Worm (Caenorhabditis elegans): ENCODE measurements around the gene sod-4.

The sod-4 gene

DNA sequence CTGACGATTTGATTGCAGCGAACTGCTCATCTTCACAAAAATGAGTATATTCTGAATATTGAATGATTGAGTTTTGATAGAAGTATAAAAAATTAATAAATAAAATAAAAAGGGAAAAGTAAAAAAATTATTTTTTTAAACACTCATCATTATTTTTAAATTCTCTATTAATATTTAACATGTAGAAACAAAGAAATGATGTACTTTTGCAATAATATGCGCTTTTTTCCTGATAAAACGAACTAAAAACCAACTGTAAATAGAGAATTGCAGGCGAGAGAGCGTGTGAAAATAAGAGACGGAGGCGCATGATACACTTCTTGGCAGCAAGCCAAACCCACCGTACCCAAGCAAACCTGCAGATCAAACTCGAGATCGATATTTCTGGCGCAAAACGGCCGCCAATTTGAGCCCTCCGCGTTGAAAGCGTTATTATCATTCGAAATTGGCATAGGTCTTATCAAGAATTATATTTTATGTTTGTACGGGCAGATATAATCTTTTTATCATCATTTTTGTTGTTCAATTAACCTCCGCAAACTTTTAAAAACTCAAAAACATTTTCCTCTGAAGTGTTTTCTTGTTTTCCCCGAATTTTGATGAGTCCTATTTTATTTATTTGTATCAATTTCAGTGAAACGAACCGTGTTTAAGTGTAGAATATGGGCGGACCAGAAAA lies 44.1 kb downstream of the sod-4 start, which contains the start of the genes rheb-1 and spk-1 (continued):
- TF ChIP-seq nhr-76 (tag; optimal IDR thresholded peaks at IDR 0.05): no peak
- peak; percentile 58 for TF ChIP-seq ztf-4 (tag; optimal IDR thresholded peaks at IDR 0.05)
- TF ChIP-seq skn-1 (tag; optimal IDR thresholded peaks at IDR 0.05): peak; percentile 39
- TF ChIP-seq ztf-11 (tag; optimal IDR thresholded peaks at IDR 0.05): no peak
- TF ChIP-seq nhr-67 (tag; optimal IDR thresholded peaks at IDR 0.05): no peak
- peak; percentile 71 for TF ChIP-seq R02D3.7 (tag; optimal IDR thresholded peaks at IDR 0.05)
- peak; percentile 62 for TF ChIP-seq egl-27 (tag; optimal IDR thresholded peaks at IDR 0.05)
- TF ChIP-seq jun-1 (tag; optimal IDR thresholded peaks at IDR 0.05): peak; percentile 90
- TF ChIP-seq fkh-2 (tag; optimal IDR thresholded peaks at IDR 0.05): no peak
- TF ChIP-seq egl-5 (tag; optimal IDR thresholded peaks at IDR 0.05): peak; percentile 61
- peak; percentile 92 for TF ChIP-seq snpc-4 (tag; optimal IDR thresholded peaks at IDR 0.05)
- TF ChIP-seq elt-2 (tag; optimal IDR thresholded peaks at IDR 0.05): peak; percentile 98

DNA sequence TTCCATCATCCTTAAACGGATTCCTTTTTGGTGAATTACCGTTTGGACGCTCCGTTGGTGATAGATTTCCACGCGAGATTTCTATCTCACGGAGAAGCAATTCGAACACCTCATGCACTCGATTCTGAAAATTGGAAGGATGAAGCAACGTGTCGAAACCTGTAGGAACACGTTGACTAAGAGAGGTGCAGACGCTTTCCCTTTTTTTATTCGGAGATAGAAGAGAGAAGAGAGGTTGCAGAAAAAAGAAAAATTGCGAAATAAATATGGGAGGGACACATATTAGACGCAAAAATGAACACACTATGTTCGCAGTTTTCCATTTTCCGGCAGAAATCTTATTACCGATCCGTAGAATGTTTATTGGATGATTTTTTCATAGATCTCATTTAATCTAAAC lies 45.4 kb downstream of the sod-4 start:
- TF ChIP-seq snpc-4 (tag; optimal IDR thresholded peaks at IDR 0.05): no peak
- peak; percentile 40 for TF ChIP-seq nhr-23 (tag; optimal IDR thresholded peaks at IDR 0.05)
- TF ChIP-seq ceh-16 (tag; optimal IDR thresholded peaks at IDR 0.05): no peak
- TF ChIP-seq pqm-1 (tag; optimal IDR thresholded peaks at IDR 0.05): no peak
- TF ChIP-seq sea-2 (GFP tag; optimal IDR thresholded peaks at IDR 0.05): no peak
- TF ChIP-seq ceh-9 (tag; optimal IDR thresholded peaks at IDR 0.05): no peak
- TF ChIP-seq lin-15B (tag; optimal IDR thresholded peaks at IDR 0.05): no peak
- TF ChIP-seq nhr-76 (tag; optimal IDR thresholded peaks at IDR 0.05): no peak
- TF ChIP-seq lin-39 (tag; optimal IDR thresholded peaks at IDR 0.05): no peak
- TF ChIP-seq nhr-77 (tag; optimal IDR thresholded peaks at IDR 0.05): no peak
- no peak for TF ChIP-seq nhr-28 (tag; optimal IDR thresholded peaks at IDR 0.05)
- TF ChIP-seq ztf-11 (tag; optimal IDR thresholded peaks at IDR 0.05): no peak
- TF ChIP-seq ceh-28 (tag; optimal IDR thresholded peaks at IDR 0.05): no peak
- no peak for TF ChIP-seq nhr-25 (tag; optimal IDR thresholded peaks at IDR 0.05)
- no peak for TF ChIP-seq unc-62 (GFP tag; optimal IDR thresholded peaks at IDR 0.05)
- TF ChIP-seq nhr-43 (tag; optimal IDR thresholded peaks at IDR 0.05; ENCODE audit: poor library complexity, severe bottlenecking): peak; percentile 17

DNA sequence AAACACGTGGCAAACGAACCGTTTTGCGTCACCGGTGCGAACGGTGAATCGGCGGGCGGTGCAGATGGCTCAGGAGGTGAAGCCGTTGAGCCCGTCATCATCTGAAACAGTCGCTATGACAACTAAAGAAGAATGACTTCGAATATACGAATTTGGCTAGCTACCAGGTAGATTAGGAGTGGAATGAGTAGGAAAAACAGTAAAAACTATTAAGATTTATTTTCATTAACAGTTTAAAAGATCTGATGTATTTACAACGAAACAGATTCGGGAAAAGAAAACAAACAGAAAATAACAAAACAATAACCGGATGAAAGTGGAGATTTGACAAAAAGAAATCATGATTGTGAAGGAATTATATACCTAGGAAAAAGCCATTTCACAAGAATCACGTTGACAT lies 46.2 kb downstream of the sod-4 start, which contains the start of gene F54C8.7:
Gene F54C8.7, minus strand, starts transcription at position 101 of the 400 bp plus-strand sequence.
- no peak for TF ChIP-seq nhr-25 (tag; optimal IDR thresholded peaks at IDR 0.05)
- no peak for TF ChIP-seq ztf-4 (tag; optimal IDR thresholded peaks at IDR 0.05)
- TF ChIP-seq skn-1 (tag; optimal IDR thresholded peaks at IDR 0.05): no peak
- no peak for TF ChIP-seq nhr-76 (tag; optimal IDR thresholded peaks at IDR 0.05)
- no peak for TF ChIP-seq fos-1 (tag; optimal IDR thresholded peaks at IDR 0.05)
- TF ChIP-seq lin-15B (tag; optimal IDR thresholded peaks at IDR 0.05): no peak
- TF ChIP-seq nhr-23 (tag; optimal IDR thresholded peaks at IDR 0.05): no peak
- no peak for TF ChIP-seq nhr-77 (tag; optimal IDR thresholded peaks at IDR 0.05)
- TF ChIP-seq nhr-67 (tag; optimal IDR thresholded peaks at IDR 0.05): no peak

DNA sequence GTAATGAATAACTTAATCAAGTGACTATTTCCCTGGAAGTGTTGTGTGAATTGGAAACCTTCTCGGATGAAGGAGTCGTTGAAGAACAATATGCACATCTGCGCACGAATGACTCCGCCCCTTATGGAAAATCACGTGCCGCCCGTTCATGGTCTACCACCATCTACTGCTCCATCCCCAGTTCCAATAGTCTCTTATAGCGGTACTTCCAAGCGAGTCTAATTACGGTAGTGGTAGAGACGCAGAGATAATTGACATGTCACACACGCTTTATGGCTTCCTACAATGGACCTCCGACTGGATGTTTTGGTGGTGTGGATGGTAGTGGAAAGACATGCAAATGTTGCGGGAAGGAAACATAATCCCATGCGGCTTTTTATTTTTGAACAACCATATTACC lies 49.2 kb downstream of the sod-4 start:
- no peak for TF ChIP-seq ceh-82 (tag; optimal IDR thresholded peaks at IDR 0.05)
- no peak for TF ChIP-seq eor-1 (tag; optimal IDR thresholded peaks at IDR 0.05)
- TF ChIP-seq pqm-1 (tag; optimal IDR thresholded peaks at IDR 0.05): peak; percentile 39
- TF ChIP-seq hmg-11 (tag; optimal IDR thresholded peaks at IDR 0.05): no peak
- peak; percentile 24 for TF ChIP-seq nfya-1 (tag; optimal IDR thresholded peaks at IDR 0.05; ENCODE audit: insufficient read depth)
- no peak for TF ChIP-seq fkh-10 (GFP tag; optimal IDR thresholded peaks at IDR 0.05)
- no peak for TF ChIP-seq ceh-28 (tag; optimal IDR thresholded peaks at IDR 0.05)
- no peak for TF ChIP-seq unc-39 (tag; optimal IDR thresholded peaks at IDR 0.05)
- no peak for TF ChIP-seq ama-1 (optimal IDR thresholded peaks at IDR 0.05)
- peak; percentile 14 for TF ChIP-seq nhr-23 (tag; optimal IDR thresholded peaks at IDR 0.05)
- TF ChIP-seq lin-39 (tag; optimal IDR thresholded peaks at IDR 0.05): peak; percentile 80
- no peak for TF ChIP-seq nhr-77 (tag; optimal IDR thresholded peaks at IDR 0.05)
- peak; percentile 6 for TF ChIP-seq egl-5 (tag; optimal IDR thresholded peaks at IDR 0.05)

DNA sequence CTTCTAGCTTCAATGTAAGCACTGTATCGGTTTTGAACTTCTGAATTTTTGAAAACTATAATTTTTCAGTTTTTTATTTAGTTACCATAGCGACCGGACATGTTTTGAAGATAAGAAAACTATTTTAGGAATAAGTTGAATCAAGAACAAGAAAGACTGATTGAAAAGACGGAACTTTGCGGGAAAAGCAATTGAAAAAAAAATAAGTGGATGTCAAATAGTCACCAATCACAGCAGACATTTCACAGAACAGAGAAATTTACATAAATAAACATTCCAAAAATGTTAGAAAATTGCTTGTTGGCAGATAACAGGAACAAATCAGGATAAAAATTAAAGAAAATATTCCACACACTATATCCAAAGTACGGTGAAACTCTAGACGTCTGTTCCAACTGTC lies 50.3 kb downstream of the sod-4 start, which contains the start of gene F54C8.6:
Gene F54C8.6, minus strand, starts transcription at position 101 of the 400 bp plus-strand sequence.
- no peak for TF ChIP-seq tbx-2 (tag; optimal IDR thresholded peaks at IDR 0.05)
- no peak for TF ChIP-seq jun-1 (tag; optimal IDR thresholded peaks at IDR 0.05)
- no peak for TF ChIP-seq ztf-4 (tag; optimal IDR thresholded peaks at IDR 0.05)
- TF ChIP-seq eor-1 (tag; optimal IDR thresholded peaks at IDR 0.05): no peak
- TF ChIP-seq unc-62 (GFP tag; optimal IDR thresholded peaks at IDR 0.05): no peak
- TF ChIP-seq fos-1 (tag; optimal IDR thresholded peaks at IDR 0.05): no peak
- no peak for TF ChIP-seq zag-1 (tag; optimal IDR thresholded peaks at IDR 0.05)
